Worm (Caenorhabditis elegans) whole organism, L4 larva: ENCODE data around the gene D1005.10.

Experiments used
- ZK337.2 ChIP-seq: fragments of 200-800 bp; sonication (Bioruptor generic); IDR thresholded peaks from 2 replicates; pipeline ENCODE4 v1.3.6; 2022; ENCODE audit warnings: missing genetic modification reagents, missing genetic modification characterization, missing compliant biosample characterization
- dmd-6 ChIP-seq: fragments of 200-800 bp; sonication (Bioruptor generic); IDR thresholded peaks from 2 replicates; pipeline ENCODE4 v1.3.6; 2022; ENCODE audit warnings: missing genetic modification reagents, missing genetic modification characterization, missing compliant biosample characterization
- mdl-1 ChIP-seq, 2 experiments: fragments of 150-350 bp in 1 of 2; sonication (generic microtip) in 1 of 2; optimal IDR thresholded peaks; 2 replicates each; lab custom pipeline; 2014 to 2017; ENCODE audit warnings: missing biosample characterization in 2 of 2, missing genetic modification characterization in 2 of 2
- nhr-28 ChIP-seq: fragments of 150-350 bp; optimal IDR thresholded peaks from 2 replicates; lab custom pipeline; 2014; ENCODE audit warnings: missing biosample characterization, missing genetic modification characterization
- snpc-4 ChIP-seq: fragments of 150-350 bp; optimal IDR thresholded peaks from 2 replicates; lab custom pipeline; 2014; ENCODE audit warnings: missing biosample characterization, missing genetic modification characterization

- no peak for TF ChIP-seq dmd-6
- TF ChIP-seq snpc-4, result no peak
- TF ChIP-seq nhr-28 (tag; lab: Kevin White, UChicago), result no peak
- no peak for TF ChIP-seq ZK337.2
- no peak for TF ChIP-seq mdl-1 (tag; optimal IDR thresholded peaks at IDR 0.05; lab: Kevin White, UChicago)
Measured at ce11 chrX:1445696-1446095, 40.3 kb downstream of the D1005.10 start.
